Worm (Caenorhabditis elegans) whole organism, L1 larva: ENCODE data around the gene cul-5.

Experiments
- egl-13 ChIP-seq: sonication (generic microtip); optimal IDR thresholded peaks from 2 replicates; lab custom pipeline; 2016; ENCODE audit warnings: missing genotype, missing genetic modification reagents, missing genetic modification characterization, missing compliant biosample characterization
- elt-3 ChIP-seq, 6 experiments: fragments of 150-350 bp in 1 of 6; sonication (generic microtip); optimal IDR thresholded peaks; 2 replicates each; lab custom pipeline; 2017 to 2018; ENCODE audit warnings: missing biosample characterization in 6 of 6, missing genetic modification characterization in 6 of 6, inconsistent platforms in 1 of 6
- fos-1 ChIP-seq: fragments of 150-350 bp; optimal IDR thresholded peaks from 2 replicates; lab custom pipeline; 2014; ENCODE audit warnings: missing biosample characterization, missing genetic modification characterization
- hpl-2 ChIP-seq: fragments of 150-350 bp; optimal IDR thresholded peaks from 2 replicates; lab custom pipeline; 2014; ENCODE audit warnings: missing biosample characterization, missing genetic modification reagents, missing genetic modification characterization
- irx-1 ChIP-seq: sonication (generic microtip); optimal IDR thresholded peaks from 2 replicates; lab custom pipeline; 2016; ENCODE audit warnings: missing genetic modification characterization, missing compliant biosample characterization
- lin-13 ChIP-seq: fragments of 150-350 bp; optimal IDR thresholded peaks from 2 replicates; lab custom pipeline; 2014; ENCODE audit warnings: missing biosample characterization, missing genetic modification reagents, missing genetic modification characterization
- nhr-77 ChIP-seq: fragments of 150-350 bp; optimal IDR thresholded peaks from 2 replicates; lab custom pipeline; 2014; ENCODE audit warnings: missing biosample characterization, missing genetic modification characterization
- tbx-2 ChIP-seq: sonication (generic microtip); optimal IDR thresholded peaks from 2 replicates; lab custom pipeline; 2016; ENCODE audit warnings: missing genetic modification characterization, missing compliant biosample characterization
- unc-62 ChIP-seq: fragments of 150-350 bp; optimal IDR thresholded peaks from 2 replicates; lab custom pipeline; 2014; ENCODE audit warnings: missing biosample characterization, missing genetic modification reagents, missing genetic modification characterization
- xbp-1 ChIP-seq: sonication (generic microtip); optimal IDR thresholded peaks from 2 replicates; lab custom pipeline; 2016; ENCODE audit warnings: missing genetic modification characterization, missing compliant biosample characterization

- no peak for TF ChIP-seq hpl-2
- TF ChIP-seq egl-13 (tag; lab: Kevin White, UChicago) = no peak
- TF ChIP-seq xbp-1 (tag; lab: Kevin White, UChicago) = no peak
- TF ChIP-seq tbx-2 = no peak
- no peak for TF ChIP-seq nhr-77 (tag; lab: Kevin White, UChicago)
- no peak for TF ChIP-seq unc-62 (GFP tag; lab: Kevin White, UChicago)
- TF ChIP-seq elt-3 (tag; optimal IDR thresholded peaks at IDR 0.05; lab: Kevin White, UChicago) = no peak
- no peak for TF ChIP-seq fos-1 (tag; lab: Kevin White, UChicago)
- TF ChIP-seq lin-13 (GFP tag; lab: Kevin White, UChicago) = no peak
- no peak for TF ChIP-seq irx-1 (tag; lab: Kevin White, UChicago)
Measured at ce11 chrV:10153076-10153475, 26.3 kb upstream of the cul-5 start.
